Fruit fly (Drosophila melanogaster) whole organism, prepupa: ENCODE results near the gene SLC5A11.

Experiments
- Blimp-1 ChIP-seq: fragments of 200-800 bp; sonication (Bioruptor generic); optimal IDR thresholded peaks from 3 replicates; lab custom pipeline; 2017; ENCODE audit warnings: missing biosample characterization, missing genetic modification characterization, mild to moderate bottlenecking, moderate library complexity, missing genetic modification reagents
- CG10669 ChIP-seq: fragments of 200-800 bp; sonication (Bioruptor generic); optimal IDR thresholded peaks from 3 replicates; lab custom pipeline; 2018; ENCODE audit warnings: missing biosample characterization, mild to moderate bottlenecking, missing genetic modification characterization, moderate library complexity
- CG11294 ChIP-seq: fragments of 200-800 bp; sonication (Bioruptor generic); IDR thresholded peaks from 2 replicates; pipeline ENCODE4 v1.3.6; 2022; ENCODE audit warnings: missing biosample characterization, missing genetic modification characterization
- CG11902 ChIP-seq: fragments of 200-800 bp; sonication (Bioruptor generic); optimal IDR thresholded peaks from 3 replicates; lab custom pipeline; 2016; ENCODE audit warnings: missing biosample characterization, missing genetic modification characterization
- CG15336 ChIP-seq: fragments of 200-800 bp; sonication (Bioruptor generic); IDR thresholded peaks from 2 replicates; pipeline ENCODE4 v1.3.6; 2022; ENCODE audit warnings: missing biosample characterization, missing genetic modification characterization
- CG1621 ChIP-seq: fragments of 200-800 bp; sonication (Bioruptor generic); optimal IDR thresholded peaks from 3 replicates; lab custom pipeline; 2018; ENCODE audit warnings: missing biosample characterization, mild to moderate bottlenecking, missing genetic modification characterization
- CG16779 ChIP-seq: fragments of 200-800 bp; sonication (Bioruptor generic); optimal IDR thresholded peaks from 3 replicates; lab custom pipeline; 2017; ENCODE audit warnings: missing biosample characterization, mild to moderate bottlenecking, missing genetic modification characterization
- CG3032 ChIP-seq: fragments of 200-800 bp; optimal IDR thresholded peaks from 2 replicates; lab custom pipeline; 2019; ENCODE audit warnings: missing biosample characterization, mild to moderate bottlenecking, missing genetic modification characterization, moderate library complexity
- CG31627 ChIP-seq: fragments of 200-800 bp; sonication (Bioruptor generic); optimal IDR thresholded peaks from 3 replicates; lab custom pipeline; 2016; ENCODE audit warnings: missing biosample characterization, missing genetic modification characterization
- CG32006 ChIP-seq: fragments of 200-800 bp; sonication (Bioruptor generic); optimal IDR thresholded peaks from 3 replicates; lab custom pipeline; 2017; ENCODE audit warnings: missing biosample characterization, mild to moderate bottlenecking, missing genetic modification characterization
- CG3919 ChIP-seq: fragments of 200-800 bp; sonication (Bioruptor generic); optimal IDR thresholded peaks from 3 replicates; lab custom pipeline; 2016; ENCODE audit warnings: missing biosample characterization, missing genetic modification characterization
- CG4318 ChIP-seq: fragments of 200-800 bp; sonication (Bioruptor generic); optimal IDR thresholded peaks from 3 replicates; lab custom pipeline; 2017; ENCODE audit warnings: missing biosample characterization, mild to moderate bottlenecking, missing genetic modification characterization
- CG6163 ChIP-seq: fragments of 200-800 bp; sonication (Bioruptor generic); IDR thresholded peaks from 3 replicates; pipeline ENCODE4 v1.3.6; 2022; ENCODE audit warnings: missing biosample characterization, missing genetic modification characterization
- CG6808 ChIP-seq: fragments of 200-800 bp; sonication (Bioruptor generic); optimal IDR thresholded peaks from 3 replicates; lab custom pipeline; 2017; ENCODE audit warnings: missing biosample characterization, missing genetic modification characterization, mild to moderate bottlenecking, moderate library complexity, missing genetic modification reagents
- CG6854 ChIP-seq: fragments of 200-800 bp; sonication (Bioruptor generic); optimal IDR thresholded peaks from 2 replicates; lab custom pipeline; 2017; ENCODE audit warnings: missing biosample characterization, mild to moderate bottlenecking, missing genetic modification characterization
- CG7368 ChIP-seq: fragments of 200-800 bp; sonication (Bioruptor generic); optimal IDR thresholded peaks from 3 replicates; lab custom pipeline; 2016; ENCODE audit warnings: missing biosample characterization, missing genetic modification characterization
- CG8119 ChIP-seq: fragments of 200-800 bp; sonication (Bioruptor generic); IDR thresholded peaks from 3 replicates; pipeline ENCODE4 v1.3.6; 2022; ENCODE audit warnings: missing biosample characterization, missing genetic modification characterization
- CG8319 ChIP-seq: fragments of 200-800 bp; sonication (Bioruptor generic); optimal IDR thresholded peaks from 3 replicates; lab custom pipeline; 2016; ENCODE audit warnings: missing biosample characterization, missing genetic modification characterization
- CG8632 ChIP-seq: fragments of 200-800 bp; sonication (Bioruptor generic); optimal IDR thresholded peaks from 3 replicates; lab custom pipeline; 2016; ENCODE audit warnings: missing biosample characterization, missing genetic modification characterization
- Eip78C ChIP-seq: fragments of 200-800 bp; sonication (Bioruptor generic); peaks from one replicate; lab custom pipeline; 2016; ENCODE audit warnings: missing biosample characterization, missing genetic modification characterization
- Eip93F ChIP-seq: fragments of 200-800 bp; sonication (Bioruptor generic); optimal IDR thresholded peaks from 2 replicates; lab custom pipeline; 2016; ENCODE audit warnings: missing biosample characterization, mild to moderate bottlenecking, missing genetic modification characterization
- Ets96B ChIP-seq: fragments of 200-800 bp; optimal IDR thresholded peaks from 2 replicates; lab custom pipeline; 2019; ENCODE audit warnings: missing biosample characterization, mild to moderate bottlenecking, missing genetic modification characterization, moderate library complexity
- Hr38 ChIP-seq: sonication (Bioruptor generic); optimal IDR thresholded peaks from 2 replicates; lab custom pipeline; 2016; ENCODE audit warnings: missing biosample characterization, missing genetic modification characterization
- Hr4 ChIP-seq: fragments of 200-800 bp; sonication (Bioruptor generic); optimal IDR thresholded peaks from 3 replicates; lab custom pipeline; 2016; ENCODE audit warnings: missing biosample characterization, missing genetic modification characterization
- Lpt ChIP-seq: fragments of 200-800 bp; sonication (Bioruptor generic); optimal IDR thresholded peaks from 3 replicates; lab custom pipeline; 2016; ENCODE audit warnings: missing biosample characterization, missing genetic modification characterization
- Met ChIP-seq: fragments of 200-800 bp; sonication (Bioruptor generic); optimal IDR thresholded peaks from 3 replicates; lab custom pipeline; 2016; ENCODE audit warnings: missing biosample characterization, missing genetic modification characterization
- Smox ChIP-seq: fragments of 200-800 bp; sonication (Bioruptor generic); optimal IDR thresholded peaks from 3 replicates; lab custom pipeline; 2016; ENCODE audit warnings: missing biosample characterization, missing genetic modification characterization
- Sox102F ChIP-seq: fragments of 200-800 bp; sonication (Bioruptor generic); optimal IDR thresholded peaks from 2 replicates; lab custom pipeline; 2016; ENCODE audit warnings: missing biosample characterization, mild to moderate bottlenecking, missing genetic modification characterization
- Sox14 ChIP-seq: fragments of 200-800 bp; sonication (Bioruptor generic); optimal IDR thresholded peaks from 3 replicates; lab custom pipeline; 2016; ENCODE audit warnings: missing biosample characterization, missing genetic modification characterization
- Sox15 ChIP-seq: fragments of 200-800 bp; sonication (Bioruptor generic); optimal IDR thresholded peaks from 3 replicates; lab custom pipeline; 2016; ENCODE audit warnings: missing biosample characterization, missing genetic modification characterization
- achi ChIP-seq: fragments of 200-800 bp; sonication (Bioruptor generic); optimal IDR thresholded peaks from 3 replicates; lab custom pipeline; 2016; ENCODE audit warnings: missing biosample characterization, missing genetic modification characterization
- acj6 ChIP-seq: fragments of 200-800 bp; sonication (Bioruptor generic); optimal IDR thresholded peaks from 3 replicates; lab custom pipeline; 2016; ENCODE audit warnings: missing biosample characterization, missing genetic modification characterization
- cyc ChIP-seq: fragments of 200-800 bp; sonication (Bioruptor generic); optimal IDR thresholded peaks from 3 replicates; lab custom pipeline; 2016; ENCODE audit warnings: missing biosample characterization, missing genetic modification characterization
- dac ChIP-seq: fragments of 200-800 bp; sonication (Bioruptor generic); optimal IDR thresholded peaks from 2 replicates; lab custom pipeline; 2017; ENCODE audit warnings: missing biosample characterization, mild to moderate bottlenecking, missing genetic modification characterization
- dsx ChIP-seq: fragments of 200-800 bp; optimal IDR thresholded peaks from 3 replicates; lab custom pipeline; 2019; ENCODE audit warnings: missing biosample characterization, mild to moderate bottlenecking, missing genetic modification characterization, moderate library complexity; ENCODE audit not compliant: poor library complexity, severe bottlenecking
- eg ChIP-seq: fragments of 200-800 bp; sonication (Bioruptor generic); IDR thresholded peaks from 3 replicates; pipeline ENCODE4 v1.3.6; 2022; ENCODE audit warnings: missing biosample characterization, missing genetic modification characterization
- fd85E ChIP-seq: fragments of 200-800 bp; sonication (Bioruptor generic); optimal IDR thresholded peaks from 3 replicates; lab custom pipeline; 2016; ENCODE audit warnings: missing biosample characterization, missing genetic modification characterization
- lz ChIP-seq: fragments of 200-800 bp; sonication (Bioruptor generic); optimal IDR thresholded peaks from 3 replicates; lab custom pipeline; 2016; ENCODE audit warnings: missing biosample characterization, missing genetic modification characterization
- net ChIP-seq: fragments of 200-800 bp; sonication (Bioruptor generic); optimal IDR thresholded peaks from 3 replicates; lab custom pipeline; 2016; ENCODE audit warnings: missing biosample characterization, missing genetic modification characterization
- pdm3 ChIP-seq: fragments of 200-800 bp; sonication (Bioruptor generic); optimal IDR thresholded peaks from 3 replicates; lab custom pipeline; 2016; ENCODE audit warnings: missing biosample characterization, missing genetic modification characterization
- salr ChIP-seq, 2 experiments: fragments of 200-800 bp; sonication (Bioruptor generic); optimal IDR thresholded peaks; 3 replicates each; lab custom pipeline; 2016 to 2018; ENCODE audit warnings: missing biosample characterization in 2 of 2, missing genetic modification characterization in 2 of 2, mild to moderate bottlenecking in 1 of 2
- spab ChIP-seq: fragments of 200-800 bp; sonication (Bioruptor generic); optimal IDR thresholded peaks from 2 replicates; lab custom pipeline; 2017; ENCODE audit warnings: missing biosample characterization, mild to moderate bottlenecking, missing genetic modification characterization, missing genetic modification reagents
- ss ChIP-seq, 2 experiments: fragments of 200-800 bp; sonication (Bioruptor generic); optimal IDR thresholded peaks; 2 replicates in 1 of 2; 3 replicates in 1 of 2; lab custom pipeline; 2017 to 2018; ENCODE audit warnings: mild to moderate bottlenecking in 2 of 2, missing biosample characterization in 2 of 2, missing genetic modification characterization in 2 of 2, moderate library complexity in 1 of 2
- topi ChIP-seq: fragments of 200-800 bp; sonication (Bioruptor generic); optimal IDR thresholded peaks from 3 replicates; lab custom pipeline; 2016; ENCODE audit warnings: missing biosample characterization, missing genetic modification characterization
- vri ChIP-seq: fragments of 200-800 bp; sonication (Bioruptor generic); optimal IDR thresholded peaks from 3 replicates; lab custom pipeline; 2016; ENCODE audit warnings: missing biosample characterization, mild to moderate bottlenecking, missing genetic modification characterization

The SLC5A11 gene

DNA sequence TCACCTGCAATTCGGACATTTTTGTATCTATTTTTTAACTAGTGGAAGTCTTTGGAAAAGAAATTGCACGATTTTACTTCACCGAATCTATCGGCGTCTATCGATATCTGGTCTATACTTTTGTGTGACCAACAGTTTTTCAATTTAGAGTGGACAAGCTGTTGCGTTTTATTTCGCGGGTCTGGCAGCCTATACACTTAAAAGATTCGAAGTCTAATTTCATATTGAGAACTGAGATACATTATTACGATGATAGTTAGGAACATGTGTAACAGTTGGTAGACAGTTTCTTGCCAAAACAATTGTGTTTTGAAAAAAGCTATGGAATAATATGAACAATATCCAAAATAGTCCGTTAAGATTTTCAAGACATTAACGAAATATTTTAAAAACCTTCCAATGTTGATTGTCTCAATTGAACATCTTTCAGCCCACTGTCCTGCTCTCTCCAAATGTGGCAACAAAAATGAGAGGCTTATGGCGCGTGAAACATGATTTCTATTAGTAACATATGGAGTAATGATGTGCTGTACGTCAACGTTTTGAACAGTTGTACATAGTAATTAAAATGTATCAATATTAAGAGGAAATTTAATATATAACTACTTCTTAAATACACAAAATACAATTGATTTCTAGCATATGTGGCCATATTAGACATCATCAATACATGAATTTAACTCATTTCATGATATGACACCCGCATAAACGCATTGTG is 42.5 kb downstream of the SLC5A11 start, which contains the start of gene Acbp1 (continued):
- TF ChIP-seq dsx (GFP tag; lab: Kevin White, UChicago) (peak; percentile 96), CG6854 (GFP tag; lab: Kevin White, UChicago) (peak; percentile 98), acj6 (GFP tag; lab: Kevin White, UChicago) (peak; percentile 94), CG11902 (GFP tag; lab: Kevin White, UChicago) (peak; percentile 83), Sox14 (GFP tag; lab: Kevin White, UChicago) (peak; percentile 97), CG8119 (GFP tag; lab: Robert Waterston, UW) (peak; percentile 97), Sox15 (GFP tag; lab: Kevin White, UChicago) (peak; percentile 89), CG6163 (GFP tag; lab: Robert Waterston, UW) (peak; percentile 95), vri (GFP tag; lab: Kevin White, UChicago) (peak; percentile 91), cyc (peak; percentile 93), CG4318 (GFP tag; lab: Kevin White, UChicago) (peak; percentile 89), eg (GFP tag; lab: Robert Waterston, UW) (peak; percentile 97), Lpt (peak; percentile 95), CG3919 (peak; percentile 96), pdm3 (peak; percentile 94), fd85E (GFP tag; lab: Kevin White, UChicago) (peak; percentile 85), CG8319 (GFP tag; lab: Kevin White, UChicago) (peak; percentile 86), Hr38 (GFP tag; lab: Kevin White, UChicago) (peak; percentile 69), Eip78C (GFP tag; lab: Kevin White, UChicago) (peak; percentile 99), achi (GFP tag; lab: Kevin White, UChicago) (peak; percentile 94), dac (GFP tag; lab: Kevin White, UChicago) (peak; percentile 93), CG7368 (GFP tag; lab: Kevin White, UChicago) (peak; percentile 94), CG8632 (peak; percentile 97)

DNA sequence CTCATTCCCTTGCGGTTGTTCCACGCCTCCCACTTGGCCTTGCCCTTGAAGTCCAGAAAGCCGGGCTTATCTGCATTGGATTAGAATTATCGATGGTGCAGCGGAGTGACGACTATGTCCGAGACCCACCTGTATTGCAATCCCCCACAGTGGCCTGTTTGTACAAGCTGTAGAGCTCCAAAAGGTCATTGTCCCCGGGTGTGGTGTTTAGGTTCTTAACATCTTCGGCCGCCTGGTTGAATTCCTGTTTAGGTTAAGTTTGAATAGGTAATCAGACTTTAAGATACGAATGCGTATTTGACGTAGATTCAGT is 43.0 kb downstream of the SLC5A11 start:
- no peak for TF ChIP-seq Eip93F (GFP tag; lab: Kevin White, UChicago)
- TF ChIP-seq topi (GFP tag; lab: Kevin White, UChicago): no peak
- TF ChIP-seq CG8319 (GFP tag; lab: Kevin White, UChicago): no peak
- no peak for TF ChIP-seq CG1621 (tag; lab: Kevin White, UChicago)
- TF ChIP-seq Met (GFP tag; lab: Kevin White, UChicago): no peak
- no peak for TF ChIP-seq salr (GFP tag; optimal IDR thresholded peaks at IDR 0.05; lab: Kevin White, UChicago)
- TF ChIP-seq CG6163 (GFP tag; lab: Robert Waterston, UW): no peak
- TF ChIP-seq CG6854 (GFP tag; lab: Kevin White, UChicago): no peak
- TF ChIP-seq achi (GFP tag; lab: Kevin White, UChicago): no peak
- TF ChIP-seq CG4318 (GFP tag; lab: Kevin White, UChicago): no peak
- no peak for TF ChIP-seq spab
- no peak for TF ChIP-seq eg (GFP tag; lab: Robert Waterston, UW)
- TF ChIP-seq Ets96B (tag; lab: Kevin White, UChicago): no peak
- TF ChIP-seq Eip78C (GFP tag; lab: Kevin White, UChicago): no peak
- TF ChIP-seq CG16779 (tag; lab: Kevin White, UChicago): no peak
- no peak for TF ChIP-seq CG31627 (GFP tag; lab: Kevin White, UChicago)
- TF ChIP-seq CG11294: no peak

DNA sequence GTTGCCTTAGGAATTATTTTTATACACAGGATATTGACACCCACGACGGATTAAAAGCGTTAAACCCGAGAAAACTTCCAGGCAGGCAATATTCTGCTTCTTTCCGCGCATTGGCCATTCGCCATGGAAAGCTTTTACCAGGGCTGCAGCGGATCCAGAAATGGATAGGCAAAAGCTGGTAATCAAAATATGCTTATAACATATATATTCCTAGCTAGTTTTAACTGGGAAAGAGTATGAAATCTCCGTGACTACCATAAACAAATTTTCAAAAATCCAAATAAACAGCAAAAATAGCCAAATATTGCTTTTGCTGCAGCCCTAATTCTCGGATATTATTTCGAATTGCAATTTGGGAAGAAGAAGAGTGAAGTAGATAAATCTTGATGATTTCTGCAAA is 45.4 kb downstream of the SLC5A11 start, which contains the start of the genes PAPLA1 and Rbsn-5:
PAPLA1 (minus strand) TSS at position 141 of the 400 bp plus-strand sequence.
Rbsn-5 (plus strand) TSS at position 335 of the 400 bp plus-strand sequence.
- TF ChIP-seq Blimp-1 (peak; percentile 75), ss (GFP tag; optimal IDR thresholded peaks at IDR 0.05; lab: Kevin White, UChicago) (peak; percentile 80 to 86), CG31627 (GFP tag; lab: Kevin White, UChicago) (peak; percentile 98), Sox102F (peak; percentile 94), net (GFP tag; lab: Kevin White, UChicago) (peak; percentile 91), CG8119 (GFP tag; lab: Robert Waterston, UW) (peak; percentile 79), Lpt (peak; percentile 87), Smox (GFP tag; lab: Kevin White, UChicago) (peak; percentile 94), CG3032 (tag; lab: Kevin White, UChicago) (peak; percentile 94), CG10669 (GFP tag; lab: Kevin White, UChicago) (peak; percentile 91), cyc (peak; percentile 97), Hr4 (GFP tag; lab: Kevin White, UChicago) (peak; percentile 96), CG11902 (GFP tag; lab: Kevin White, UChicago) (peak; percentile 94), CG6163 (GFP tag; lab: Robert Waterston, UW) (peak; percentile 94), dsx (GFP tag; lab: Kevin White, UChicago) (peak; percentile 84), CG6808 (peak; percentile 89), CG11294 (peak; percentile 86), CG32006 (GFP tag; lab: Kevin White, UChicago) (peak; percentile 93), CG15336 (GFP tag; lab: Robert Waterston, UW) (peak; percentile 82), salr (GFP tag; optimal IDR thresholded peaks at IDR 0.05; lab: Kevin White, UChicago) (peak; percentile 82 to 87), dac (GFP tag; lab: Kevin White, UChicago) (peak; percentile 89), Met (GFP tag; lab: Kevin White, UChicago) (peak; percentile 95), lz (GFP tag; lab: Kevin White, UChicago) (peak; percentile 96)
